Fruit fly (Drosophila melanogaster) Kc167 (cell line): ENCODE measurements around the gene CG31191.

Experiments
- Myc ChIP-seq: fragments of >200 bp; optimal IDR thresholded peaks from 2 replicates; lab custom pipeline; 2017; ENCODE audit warnings: missing external identifiers
- Sin3A ChIP-seq: fragments of >200 bp; optimal IDR thresholded peaks from 2 replicates; lab custom pipeline; 2018; ENCODE audit warnings: missing external identifiers
- h ChIP-seq: fragments of >200 bp; optimal IDR thresholded peaks from 3 replicates; lab custom pipeline; 2018; ENCODE audit warnings: missing external identifiers
- insv ChIP-seq: fragments of >200 bp; optimal IDR thresholded peaks from 3 replicates; lab custom pipeline; 2018; ENCODE audit warnings: missing external identifiers
- psq ChIP-seq: fragments of >200 bp; optimal IDR thresholded peaks from 2 replicates; lab custom pipeline; 2017; ENCODE audit warnings: missing external identifiers
- ttk ChIP-seq: sonication (Bioruptor generic); optimal IDR thresholded peaks from 2 replicates; lab custom pipeline; 2017; ENCODE audit warnings: missing external identifiers

CG31191 gene

dm6 chr3R:20949175-20949748 is 3.9 kb upstream of the CG31191 start:
- TF ChIP-seq Sin3A (lab: Kevin White, UChicago) (no peak), Myc (no peak), insv (no peak), psq (lab: Kevin White, UChicago) (no peak), h (lab: Kevin White, UChicago) (no peak), ttk (lab: Kevin White, UChicago) (no peak)

DNA sequence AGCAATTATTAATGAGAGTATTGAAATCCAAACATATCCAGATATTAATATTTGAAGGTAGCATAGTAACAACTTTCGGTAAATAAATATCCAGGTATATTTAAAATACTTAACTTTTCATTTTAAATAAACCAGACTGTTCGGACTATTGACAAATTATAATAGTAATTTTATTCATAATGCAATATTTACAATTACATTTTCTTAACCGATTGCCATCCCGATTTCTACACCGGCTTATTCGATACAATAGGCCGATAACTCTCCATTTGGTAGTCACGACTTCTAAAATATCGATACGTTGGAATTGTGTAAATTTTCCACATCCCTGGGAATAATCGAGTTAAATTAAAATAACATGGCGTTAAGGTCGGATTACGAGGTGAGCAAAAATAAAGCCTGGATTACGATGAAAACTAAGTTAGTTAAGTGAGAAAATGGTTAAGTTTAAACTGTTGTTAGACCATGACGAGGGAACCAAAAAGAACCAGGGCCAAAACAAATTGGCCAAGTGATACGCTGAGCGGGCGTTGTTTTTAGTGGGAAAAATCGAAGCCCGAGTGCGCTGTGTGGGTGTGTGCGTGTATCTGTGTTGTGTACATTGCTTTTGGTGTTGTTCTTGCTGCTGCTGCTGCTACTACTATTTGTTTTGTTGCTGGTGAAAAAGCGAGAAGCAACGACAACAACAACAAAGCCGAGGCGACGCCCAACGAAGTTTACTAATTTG is 3.3 kb upstream of the CG31191 start, which contains the start of gene Atpalpha:
Gene Atpalpha, plus strand, starts transcription at position 267 of the 727 bp plus-strand sequence.
- no peak for TF ChIP-seq insv

DNA sequence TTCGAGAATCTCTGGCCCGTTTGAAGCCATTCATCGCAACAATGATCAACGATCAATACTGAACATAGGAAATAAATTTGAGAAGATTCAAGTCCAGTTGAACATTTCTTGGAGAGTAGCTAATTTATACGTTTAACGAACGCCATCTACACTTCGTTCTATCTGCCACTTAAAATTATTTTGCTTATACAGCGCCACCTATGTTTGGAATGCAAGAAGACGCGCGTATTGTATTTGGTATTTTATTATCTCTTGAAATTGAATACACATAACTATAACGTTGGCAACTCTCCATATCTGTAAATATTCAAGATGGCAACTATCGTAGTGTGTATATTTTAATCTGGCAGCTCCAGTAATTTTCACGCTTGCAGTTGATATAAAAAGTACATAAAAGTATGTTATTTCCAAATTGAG is 2.7 kb upstream of the CG31191 start:
- TF ChIP-seq h (lab: Kevin White, UChicago), result no peak
- no peak for TF ChIP-seq Sin3A (lab: Kevin White, UChicago)
- TF ChIP-seq ttk (lab: Kevin White, UChicago), result no peak
- TF ChIP-seq Myc, result no peak
- TF ChIP-seq psq (lab: Kevin White, UChicago), result no peak
- TF ChIP-seq insv, result no peak

DNA sequence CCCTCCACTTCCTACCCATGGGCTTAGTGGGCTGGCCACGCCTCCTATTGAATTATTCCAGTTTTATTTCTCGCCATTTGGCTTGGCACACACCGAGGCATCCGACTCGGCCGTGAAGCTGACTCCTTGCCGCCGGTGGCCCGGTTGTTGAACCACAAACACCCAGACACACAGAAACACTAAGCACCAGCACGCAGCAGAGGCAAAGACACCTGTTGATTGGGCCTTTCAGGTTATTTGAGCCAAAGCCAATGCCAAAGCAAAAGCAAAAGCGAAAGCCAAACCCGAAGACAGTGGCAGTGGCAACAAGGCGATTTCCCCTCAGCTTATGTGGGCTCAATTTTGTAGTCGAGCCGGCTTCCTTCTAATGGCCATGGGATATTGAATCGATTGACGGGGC is 1.4 kb upstream of the CG31191 start:
- TF ChIP-seq h (lab: Kevin White, UChicago) (no peak), Sin3A (lab: Kevin White, UChicago) (no peak), psq (lab: Kevin White, UChicago) (no peak), ttk (lab: Kevin White, UChicago) (no peak), Myc (no peak), insv (no peak)

DNA sequence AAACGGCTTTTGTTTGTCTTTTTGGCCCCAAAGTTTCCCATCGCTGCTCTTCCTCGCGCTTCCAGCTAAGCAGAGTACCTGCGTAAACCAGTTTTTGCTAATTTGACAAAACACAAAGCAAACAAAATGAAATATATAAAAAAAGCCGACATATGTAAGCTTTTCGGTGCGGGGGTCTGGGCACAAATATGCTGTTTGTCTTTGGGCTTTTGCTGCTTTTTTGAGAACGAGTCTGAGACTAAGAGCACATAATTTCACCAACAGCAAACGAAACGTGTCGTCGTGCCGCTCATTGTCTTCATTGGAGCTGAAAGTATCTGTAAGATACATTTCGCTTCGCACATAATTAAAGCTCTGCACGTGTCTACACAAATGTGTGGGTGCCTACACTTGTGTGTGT is 29.5 kb downstream of the CG31191 start:
- TF ChIP-seq insv, result no peak
- TF ChIP-seq Myc, result no peak
- TF ChIP-seq ttk (lab: Kevin White, UChicago), result no peak
- no peak for TF ChIP-seq psq (lab: Kevin White, UChicago)
- no peak for TF ChIP-seq Sin3A (lab: Kevin White, UChicago)
- no peak for TF ChIP-seq h (lab: Kevin White, UChicago)

DNA sequence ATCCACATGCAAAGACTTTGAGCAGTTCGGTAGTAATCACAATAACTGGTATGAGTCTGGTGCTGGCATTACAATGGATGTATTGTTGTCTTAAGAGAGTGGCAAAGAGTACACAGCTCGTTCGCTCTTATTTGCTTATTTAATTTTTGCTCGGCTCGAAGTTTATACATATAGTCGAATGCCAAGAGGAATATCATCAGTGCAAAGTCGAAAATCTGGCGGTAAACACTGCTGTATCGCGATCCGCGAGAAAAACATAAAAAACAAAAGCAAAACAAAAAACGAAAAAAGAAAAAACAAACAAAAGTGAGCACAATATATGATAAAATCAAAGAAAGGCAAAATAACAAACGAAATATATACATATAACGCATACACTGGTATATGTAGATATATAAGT is 31.2 kb downstream of the CG31191 start, which contains the start of gene hdly:
Gene hdly, plus strand, starts transcription at position 194 of the 400 bp plus-strand sequence.
- TF ChIP-seq h (lab: Kevin White, UChicago) (no peak), psq (lab: Kevin White, UChicago) (no peak), Sin3A (lab: Kevin White, UChicago) (no peak), Myc (no peak), insv (no peak), ttk (lab: Kevin White, UChicago) (no peak)

DNA sequence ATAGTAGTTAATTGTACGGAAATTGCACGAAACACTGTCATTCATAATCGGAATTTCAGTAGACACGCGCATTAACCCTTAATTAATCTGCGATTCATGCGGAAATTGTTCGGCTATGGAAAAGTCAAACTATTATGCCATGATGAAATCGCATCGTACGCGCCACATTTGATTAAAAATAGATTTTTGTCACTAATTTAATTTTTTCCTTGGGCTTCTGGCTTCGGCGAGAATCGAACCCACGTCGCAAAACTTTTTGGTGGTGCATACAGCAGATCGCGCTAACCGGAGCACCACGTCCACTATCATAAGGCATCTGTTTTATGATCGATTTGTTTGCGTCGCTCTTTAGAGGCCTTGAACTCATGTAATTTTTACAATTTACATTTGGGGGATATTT is 32.6 kb downstream of the CG31191 start:
- no peak for TF ChIP-seq insv
- TF ChIP-seq psq (lab: Kevin White, UChicago), result no peak
- no peak for TF ChIP-seq Sin3A (lab: Kevin White, UChicago)
- no peak for TF ChIP-seq h (lab: Kevin White, UChicago)
- TF ChIP-seq Myc, result no peak
- TF ChIP-seq ttk (lab: Kevin White, UChicago), result no peak

DNA sequence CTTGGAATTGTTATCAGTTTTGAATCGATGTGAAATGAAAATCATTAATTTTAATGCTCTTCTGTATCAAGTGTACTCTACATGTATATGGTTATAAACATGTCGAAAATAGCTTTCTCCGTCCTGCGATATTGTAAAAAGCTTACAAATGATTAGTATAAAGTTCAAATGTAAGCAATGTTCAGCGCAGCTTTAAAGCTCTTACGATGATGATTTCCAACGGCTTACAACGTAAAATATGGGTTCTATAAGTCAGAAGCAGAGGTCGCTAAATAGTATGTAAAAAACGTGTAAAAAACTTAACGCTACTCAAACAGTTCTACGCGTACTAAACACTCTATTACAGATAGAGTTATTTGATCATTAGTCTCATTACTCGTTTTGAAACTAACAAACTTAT is 36.7 kb downstream of the CG31191 start:
- TF ChIP-seq insv, result no peak

DNA sequence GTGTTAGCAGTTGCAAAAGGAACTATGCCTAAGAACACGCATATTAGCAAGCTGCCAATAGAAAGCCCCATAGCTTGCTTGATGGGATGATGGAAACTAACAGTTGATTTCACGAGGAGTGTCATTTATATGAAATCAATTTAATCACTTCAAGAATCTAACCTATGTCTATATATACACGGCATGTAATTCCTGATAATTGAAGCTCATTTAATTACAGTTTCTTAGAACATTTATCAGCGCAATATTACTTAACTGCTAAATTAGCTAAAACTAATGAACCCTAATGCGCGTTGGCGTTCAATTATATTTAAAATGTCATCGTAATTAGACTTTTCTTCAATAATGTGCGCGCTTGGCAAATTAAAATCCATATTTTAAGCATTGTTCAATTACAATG is 39.9 kb downstream of the CG31191 start, which contains the start of gene TotX:
Gene TotX, minus strand, starts transcription at position 101 of the 400 bp plus-strand sequence.
- TF ChIP-seq ttk (lab: Kevin White, UChicago) (no peak), Sin3A (lab: Kevin White, UChicago) (no peak), h (lab: Kevin White, UChicago) (no peak), insv (no peak)

DNA sequence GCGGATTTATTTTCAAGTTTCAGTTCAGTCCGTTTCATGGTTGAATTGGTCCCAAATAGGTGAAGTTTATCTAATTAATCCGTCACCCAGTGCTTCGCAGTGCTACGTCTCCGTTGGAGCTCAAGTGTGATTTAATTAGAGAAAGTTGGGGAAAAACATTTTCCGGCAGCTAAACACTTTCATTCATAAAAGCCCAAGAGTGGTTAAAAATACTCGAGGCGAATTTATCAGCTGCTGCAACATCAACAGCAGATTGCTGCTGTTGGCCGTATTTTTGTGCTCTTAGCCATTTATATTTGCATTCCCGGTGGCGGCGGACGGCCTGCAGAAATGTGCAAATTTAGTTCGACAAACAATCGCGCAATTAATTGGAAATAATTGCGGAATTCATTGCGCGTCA is 43.7 kb downstream of the CG31191 start, which contains the start of gene Grik:
Gene Grik, plus strand, starts transcription at position 301 of the 400 bp plus-strand sequence.
- TF ChIP-seq Sin3A (lab: Kevin White, UChicago) (no peak), insv (no peak), h (lab: Kevin White, UChicago) (no peak), psq (lab: Kevin White, UChicago) (no peak)

DNA sequence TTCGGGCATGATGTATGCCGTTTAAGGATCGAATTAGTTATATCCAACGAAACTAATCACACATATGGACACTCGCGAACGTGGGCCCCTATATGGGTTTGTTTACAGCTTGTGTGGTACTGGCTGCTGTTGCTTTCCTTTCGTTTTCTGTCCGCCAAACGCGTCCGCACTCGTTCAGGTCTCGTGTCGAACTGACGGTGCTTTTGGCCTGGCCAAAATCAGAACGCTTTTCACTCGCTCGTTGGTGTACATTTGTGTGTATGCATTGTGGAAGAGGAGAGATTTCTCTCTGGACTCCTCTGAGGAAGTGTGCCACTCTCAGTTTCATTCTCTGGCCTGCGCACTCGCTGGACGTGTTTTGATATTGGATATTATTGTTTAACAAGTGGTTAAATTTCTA is 48.2 kb downstream of the CG31191 start, which contains the start of gene Ktl:
Gene Ktl, minus strand, starts transcription at position 193 of the 400 bp plus-strand sequence.
- TF ChIP-seq Myc (no peak), insv (no peak), Sin3A (lab: Kevin White, UChicago) (no peak), h (lab: Kevin White, UChicago) (no peak), psq (lab: Kevin White, UChicago) (no peak), ttk (lab: Kevin White, UChicago) (no peak)

dm6 chr3R:20891495-20891894 is 53.8 kb downstream of the CG31191 start:
- no peak for TF ChIP-seq Sin3A (lab: Kevin White, UChicago)
- no peak for TF ChIP-seq ttk (lab: Kevin White, UChicago)
- TF ChIP-seq psq (lab: Kevin White, UChicago), result no peak
- no peak for TF ChIP-seq h (lab: Kevin White, UChicago)
- TF ChIP-seq insv, result no peak
- TF ChIP-seq Myc, result no peak

dm6 chr3R:20890920-20891319 is 54.4 kb downstream of the CG31191 start:
- no peak for TF ChIP-seq Sin3A (lab: Kevin White, UChicago)
- TF ChIP-seq psq (lab: Kevin White, UChicago), result no peak
- TF ChIP-seq Myc, result no peak
- no peak for TF ChIP-seq ttk (lab: Kevin White, UChicago)
- no peak for TF ChIP-seq insv
- no peak for TF ChIP-seq h (lab: Kevin White, UChicago)
